Fruit fly (Drosophila melanogaster): ENCODE data around the gene CG1265.

Gene CG1265

DNA sequence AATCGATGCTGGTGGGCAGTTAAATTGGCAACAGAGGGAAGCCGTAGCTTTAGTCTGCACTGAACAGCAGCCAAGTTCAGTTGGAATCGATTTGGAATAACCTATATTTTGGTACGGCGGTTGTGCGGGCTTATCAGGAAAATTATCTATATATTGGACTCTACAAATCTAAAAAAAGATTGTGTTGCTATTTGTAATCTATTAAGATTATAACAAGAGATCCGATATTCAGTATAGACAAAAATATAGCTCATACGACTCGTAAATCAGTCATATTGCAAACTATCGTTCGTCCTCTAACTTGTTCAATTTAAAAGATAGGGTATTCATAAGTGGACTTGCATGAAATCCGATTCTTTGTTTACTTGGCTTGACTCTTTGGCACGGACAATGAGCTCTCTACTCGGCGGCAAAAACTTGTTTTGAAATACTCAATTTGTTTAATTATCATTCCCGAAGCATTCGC lies 34.0 kb downstream of the CG1265 start, which contains the start of gene Hexo1 (continued):
- TF ChIP-seq CG34224 (GFP tag; IDR thresholded peaks at IDR 0.05; ENCODE audit: partially characterized antibody) (no peak), Ets65A (GFP tag) (peak; percentile 92), lov (optimal IDR thresholded peaks at IDR 0.05) (no peak), lov (GFP tag; IDR thresholded peaks at IDR 0.05) (no peak), CG13424 (tag; optimal IDR thresholded peaks at IDR 0.05) (peak; percentile 42), CG2116 (GFP tag; optimal IDR thresholded peaks at IDR 0.05) (no peak), lab (GFP tag; optimal IDR thresholded peaks at IDR 0.05) (no peak), CG9797 (GFP tag; optimal IDR thresholded peaks at IDR 0.05) (no peak), CG11695 (GFP tag; IDR thresholded peaks at IDR 0.05) (0 out of 3 replicates have a peak, but pooled peaks have one; percentile 40), ato (GFP tag; IDR thresholded peaks at IDR 0.05; ENCODE audit: partially characterized antibody) (no peak), slp2 (GFP tag; optimal IDR thresholded peaks at IDR 0.05) (no peak), knrl (GFP tag; IDR thresholded peaks at IDR 0.05; ENCODE audit: partially characterized antibody) (no peak), nerfin-2 (GFP tag; IDR thresholded peaks at IDR 0.05; ENCODE audit: partially characterized antibody) (no peak), CG3281 (GFP tag; optimal IDR thresholded peaks at IDR 0.05) (peak; percentile 42), CG13123 (GFP tag; optimal IDR thresholded peaks at IDR 0.05) (no peak), Usf (GFP tag; optimal IDR thresholded peaks at IDR 0.05) (no peak), Trl (optimal IDR thresholded peaks at IDR 0.05) (no peak), Trl (GFP tag; optimal IDR thresholded peaks at IDR 0.05) (no peak), Opbp (GFP tag; IDR thresholded peaks at IDR 0.05; ENCODE audit: partially characterized antibody) (no peak), p53 (GFP tag; optimal IDR thresholded peaks at IDR 0.05) (no peak), jing (GFP tag; optimal IDR thresholded peaks at IDR 0.05) (no peak), Bteb2 (GFP tag; optimal IDR thresholded peaks at IDR 0.05) (no peak), cwo (GFP tag; optimal IDR thresholded peaks at IDR 0.05) (peak; percentile 17), Med (GFP tag) (peak; percentile 82), Aef1 (GFP tag; IDR thresholded peaks at IDR 0.05) (no peak), CG11093 (GFP tag; IDR thresholded peaks at IDR 0.05) (no peak), dysf (GFP tag; IDR thresholded peaks at IDR 0.05) (peak; percentile 50; the same call in 2 of the 3 replicates), CG3838 (GFP tag; optimal IDR thresholded peaks at IDR 0.05) (no peak), gsb (GFP tag; IDR thresholded peaks at IDR 0.05) (no peak), CG16779 (GFP tag; IDR thresholded peaks at IDR 0.05) (no peak), ab (GFP tag; optimal IDR thresholded peaks at IDR 0.05) (no peak), CG7372 (GFP tag; IDR thresholded peaks at IDR 0.05) (no peak), CG1603 (tag; optimal IDR thresholded peaks at IDR 0.05) (peak; percentile 23), Atf3 (GFP tag; optimal IDR thresholded peaks at IDR 0.05) (no peak), CG8290 (GFP tag; optimal IDR thresholded peaks at IDR 0.05) (no peak), CG8290 (tag; optimal IDR thresholded peaks at IDR 0.05) (peak in 1 of 2 experiments; percentile 51), vfl (GFP tag; optimal IDR thresholded peaks at IDR 0.05) (no peak), Dip2 (GFP tag; IDR thresholded peaks at IDR 0.05) (no peak), fd102C (GFP tag; optimal IDR thresholded peaks at IDR 0.05) (no peak), CG34376 (GFP tag; optimal IDR thresholded peaks at IDR 0.05) (peak; percentile 79), hkb (optimal IDR thresholded peaks at IDR 0.05) (no peak), hkb (GFP tag; IDR thresholded peaks at IDR 0.05) (peak; percentile 61), caup (GFP tag; optimal IDR thresholded peaks at IDR 0.05; ENCODE audit: severe bottlenecking) (peak; percentile 29), Nf-YC (tag; optimal IDR thresholded peaks at IDR 0.05) (peak; percentile 0), phol (tag; optimal IDR thresholded peaks at IDR 0.05) (peak; percentile 10), NC2β (GFP tag; optimal IDR thresholded peaks at IDR 0.05) (no peak), vnd (GFP tag; IDR thresholded peaks at IDR 0.05; ENCODE audit: partially characterized antibody) (no peak), peb (GFP tag; IDR thresholded peaks at IDR 0.05) (no peak), HLH3B (GFP tag; IDR thresholded peaks at IDR 0.05) (no peak), CG10321 (GFP tag; IDR thresholded peaks at IDR 0.05) (no peak), Dek (tag; optimal IDR thresholded peaks at IDR 0.05) (no peak), CG6854 (GFP tag; optimal IDR thresholded peaks at IDR 0.05) (no peak)
